Fruit fly (Drosophila melanogaster): Measurements from ENCODE around the gene CG7990.

CG7990 gene

DNA sequence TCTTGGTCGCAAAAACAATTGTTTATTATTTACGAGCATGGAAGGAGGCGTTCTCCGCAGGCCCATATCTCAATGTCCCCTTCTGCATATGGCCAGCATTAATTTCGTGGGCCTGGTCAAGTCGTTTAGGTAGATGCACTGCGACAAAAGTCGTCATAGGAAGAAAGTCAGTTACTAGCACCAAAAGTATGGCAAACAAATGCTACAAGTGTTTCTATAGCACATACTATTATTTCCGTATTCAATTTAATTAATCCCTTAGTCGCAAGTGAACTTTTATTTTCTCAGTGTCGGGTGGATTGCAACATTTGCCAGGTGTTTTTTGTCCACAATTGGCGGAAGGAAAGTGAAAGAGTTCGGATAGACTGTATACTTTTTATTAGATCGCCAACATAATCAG, 28.8 kb downstream of the CG7990 start (continued):
- no peak for TF ChIP-seq fd102C (GFP tag; optimal IDR thresholded peaks at IDR 0.05)
- no peak for TF ChIP-seq Atf6 (GFP tag; IDR thresholded peaks at IDR 0.05)
- no peak for TF ChIP-seq BtbVII (GFP tag; optimal IDR thresholded peaks at IDR 0.05)
- TF ChIP-seq CG6854 (GFP tag; optimal IDR thresholded peaks at IDR 0.05): no peak
- no peak for TF ChIP-seq CG18619 (GFP tag; optimal IDR thresholded peaks at IDR 0.05)
- peak; percentile 39 for TF ChIP-seq CG1603 (tag; optimal IDR thresholded peaks at IDR 0.05)
- TF ChIP-seq fd96Cb (tag; optimal IDR thresholded peaks at IDR 0.05): peak; percentile 6
- TF ChIP-seq CTCF (GFP tag; optimal IDR thresholded peaks at IDR 0.05): no peak
- no peak for TF ChIP-seq nerfin-2 (GFP tag; IDR thresholded peaks at IDR 0.05; ENCODE audit: partially characterized antibody)
- TF ChIP-seq CG8765 (GFP tag; IDR thresholded peaks at IDR 0.05): no peak
- TF ChIP-seq lov (optimal IDR thresholded peaks at IDR 0.05): no peak
- TF ChIP-seq lov (GFP tag; IDR thresholded peaks at IDR 0.05): no peak
- TF ChIP-seq rib (GFP tag; IDR thresholded peaks at IDR 0.05): no peak
- no peak for TF ChIP-seq salm (tag; optimal IDR thresholded peaks at IDR 0.05)
- TF ChIP-seq CG13296 (GFP tag; optimal IDR thresholded peaks at IDR 0.05): no peak
- TF ChIP-seq NFAT (GFP tag; IDR thresholded peaks at IDR 0.05): no peak
- TF ChIP-seq D19A (tag; optimal IDR thresholded peaks at IDR 0.05): no peak
- no peak for TF ChIP-seq CG13287 (GFP tag; IDR thresholded peaks at IDR 0.05; ENCODE audit: partially characterized antibody)
- TF ChIP-seq CG15479 (GFP tag; optimal IDR thresholded peaks at IDR 0.05): no peak
- no peak for TF ChIP-seq HHEX (GFP tag; optimal IDR thresholded peaks at IDR 0.05)
- TF ChIP-seq Bdp1 (GFP tag; optimal IDR thresholded peaks at IDR 0.05): no peak
- no peak for TF ChIP-seq CG11723 (GFP tag; optimal IDR thresholded peaks at IDR 0.05)
- no peak for TF ChIP-seq CG1647 (GFP tag; optimal IDR thresholded peaks at IDR 0.05)
- TF ChIP-seq H2.0 (GFP tag; IDR thresholded peaks at IDR 0.05): no peak
- 0 out of 3 replicates have a peak, but pooled peaks have one; percentile 26 for TF ChIP-seq so (GFP tag; IDR thresholded peaks at IDR 0.05)
- no peak for TF ChIP-seq CG15269 (tag; optimal IDR thresholded peaks at IDR 0.05)
- peak; percentile 6 for TF ChIP-seq CG12391 (tag; optimal IDR thresholded peaks at IDR 0.05)
- TF ChIP-seq CG2129 (GFP tag; IDR thresholded peaks at IDR 0.05; ENCODE audit: partially characterized antibody): no peak
- no peak for TF ChIP-seq gcm (GFP tag; optimal IDR thresholded peaks at IDR 0.05)
- no peak for TF ChIP-seq CG4730 (GFP tag; IDR thresholded peaks at IDR 0.05)
- no peak for TF ChIP-seq br (optimal IDR thresholded peaks at IDR 0.05)
- no peak for TF ChIP-seq Optix (GFP tag; IDR thresholded peaks at IDR 0.05)
- TF ChIP-seq CG11247 (GFP tag; IDR thresholded peaks at IDR 0.05): no peak
- peak; percentile 3 to 14 for TF ChIP-seq dpn (GFP tag; optimal IDR thresholded peaks at IDR 0.05)
- TF ChIP-seq CG14710 (tag; optimal IDR thresholded peaks at IDR 0.05): no peak
- no peak for TF ChIP-seq z (GFP tag; IDR thresholded peaks at IDR 0.05)
- no peak for TF ChIP-seq D19B (GFP tag; optimal IDR thresholded peaks at IDR 0.05)
- TF ChIP-seq CG9437 (GFP tag; optimal IDR thresholded peaks at IDR 0.05): no peak
- no peak for TF ChIP-seq CG12299 (tag; optimal IDR thresholded peaks at IDR 0.05)
- TF ChIP-seq wek (GFP tag; optimal IDR thresholded peaks at IDR 0.05): no peak
- TF ChIP-seq Dbx (GFP tag; IDR thresholded peaks at IDR 0.05): no peak
- TF ChIP-seq pho (GFP tag; optimal IDR thresholded peaks at IDR 0.05): no peak
- 0 out of 2 replicates have a peak, but pooled peaks have one; percentile 33 for TF ChIP-seq sisA (GFP tag; IDR thresholded peaks at IDR 0.05)
- no peak for TF ChIP-seq CG2202 (tag; optimal IDR thresholded peaks at IDR 0.05)
- TF ChIP-seq cad (GFP tag; optimal IDR thresholded peaks at IDR 0.05): no peak
- no peak for TF ChIP-seq twi (tag; optimal IDR thresholded peaks at IDR 0.05)
- TF ChIP-seq CG17802 (tag; optimal IDR thresholded peaks at IDR 0.05): no peak
- peak; percentile 40; the same call in 1 of the 3 replicates for TF ChIP-seq row (GFP tag; IDR thresholded peaks at IDR 0.05)
- TF ChIP-seq org-1 (GFP tag; optimal IDR thresholded peaks at IDR 0.05): no peak
- no peak for TF ChIP-seq CG13424 (tag; optimal IDR thresholded peaks at IDR 0.05)
- TF ChIP-seq BEAF-32 (GFP tag; optimal IDR thresholded peaks at IDR 0.05): no peak
- TF ChIP-seq slbo (GFP tag; IDR thresholded peaks at IDR 0.05): peak; percentile 39
- TF ChIP-seq CG4424 (GFP tag; optimal IDR thresholded peaks at IDR 0.05): peak; percentile 21

Measured in whole organism, embryonic.